Worm (Caenorhabditis elegans) whole organism, L4 larva: Measurements from ENCODE around the gene cwp-1.

Experiments
- F37D6.2 ChIP-seq: sonication (generic microtip); optimal IDR thresholded peaks from 2 replicates; lab custom pipeline; 2016; ENCODE audit warnings: mild to moderate bottlenecking, missing genetic modification characterization, missing compliant biosample characterization
- F49E8.2 ChIP-seq: sonication (generic microtip); optimal IDR thresholded peaks from 2 replicates; lab custom pipeline; 2016; ENCODE audit warnings: missing compliant biosample characterization, mild to moderate bottlenecking, missing genetic modification characterization, borderline replicate concordance
- T26A8.4 ChIP-seq: fragments of 200-800 bp; sonication (Bioruptor generic); IDR thresholded peaks from 2 replicates; pipeline ENCODE4 v1.3.6; 2022; ENCODE audit warnings: missing genetic modification characterization, missing compliant biosample characterization
- Y75B8A.6 ChIP-seq: fragments of 200-800 bp; sonication (Bioruptor generic); IDR thresholded peaks from 2 replicates; pipeline ENCODE4 v1.3.6; 2022; ENCODE audit warnings: missing genetic modification reagents, missing genetic modification characterization, missing compliant biosample characterization
- aha-1 ChIP-seq: fragments of 150-350 bp; peaks from one replicate; lab custom pipeline; 2014; ENCODE audit warnings: missing biosample characterization, missing genetic modification characterization
- aly-2 ChIP-seq: sonication (generic microtip); optimal IDR thresholded peaks from 2 replicates; lab custom pipeline; 2018; ENCODE audit warnings: missing biosample characterization, missing genetic modification characterization
- ama-1 ChIP-seq: fragments of 150-350 bp; optimal IDR thresholded peaks from 2 replicates; lab custom pipeline; 2014; ENCODE audit warnings: inconsistent platforms, mixed read lengths
- arid-1 ChIP-seq: fragments of 200-800 bp; sonication (Bioruptor generic); conservative IDR thresholded peaks from 2 replicates; pipeline ENCODE4 v1.3.6; 2022; ENCODE audit warnings: missing genetic modification reagents, missing genetic modification characterization, missing compliant biosample characterization
- daf-16 ChIP-seq, 3 experiments: sonication (generic microtip); optimal IDR thresholded peaks; 2 replicates each; lab custom pipeline; 2016 to 2017; ENCODE audit warnings: missing genetic modification characterization in 3 of 3, missing genetic modification reagents in 3 of 3, mild to moderate bottlenecking in 2 of 3, missing compliant biosample characterization in 2 of 3, missing biosample characterization in 1 of 3, moderate library complexity in 1 of 3
- duxl-1 ChIP-seq: sonication (generic microtip); optimal IDR thresholded peaks from 2 replicates; lab custom pipeline; 2016; ENCODE audit warnings: mild to moderate bottlenecking, missing genetic modification characterization, moderate library complexity, missing compliant biosample characterization; ENCODE audit not compliant: poor library complexity
- fkh-10 ChIP-seq: fragments of 150-350 bp; optimal IDR thresholded peaks from 2 replicates; lab custom pipeline; 2014; ENCODE audit warnings: missing biosample characterization, missing genetic modification reagents, missing genetic modification characterization
- hlh-11 ChIP-seq: fragments of 200-800 bp; sonication (Bioruptor generic); optimal IDR thresholded peaks from 2 replicates; lab custom pipeline; 2018; ENCODE audit warnings: mild to moderate bottlenecking, missing genetic modification characterization, missing compliant biosample characterization
- hlh-30 ChIP-seq: sonication (generic microtip); optimal IDR thresholded peaks from 2 replicates; lab custom pipeline; 2017; ENCODE audit warnings: antibody characterized with exemption, mild to moderate bottlenecking, missing genetic modification characterization, missing compliant biosample characterization; ENCODE audit not compliant: insufficient read depth
- lim-7 ChIP-seq: fragments of 200-800 bp; sonication (Bioruptor generic); IDR thresholded peaks from 2 replicates; pipeline ENCODE4 v1.3.6; 2022; ENCODE audit warnings: missing genetic modification characterization, missing compliant biosample characterization
- lin-13 ChIP-seq: fragments of 150-350 bp; optimal IDR thresholded peaks from 2 replicates; lab custom pipeline; 2014; ENCODE audit warnings: missing biosample characterization, missing genetic modification reagents, missing genetic modification characterization
- lin-15B ChIP-seq: fragments of 150-350 bp; sonication (generic microtip); optimal IDR thresholded peaks from 3 replicates; lab custom pipeline; 2014; ENCODE audit warnings: missing biosample characterization, missing genetic modification characterization
- lir-3 ChIP-seq: sonication (generic microtip); optimal IDR thresholded peaks from 2 replicates; lab custom pipeline; 2016; ENCODE audit warnings: mild to moderate bottlenecking, missing genetic modification characterization, missing compliant biosample characterization
- lsy-2 ChIP-seq, 2 experiments: fragments of 150-350 bp in 1 of 2; sonication (generic microtip) in 1 of 2; optimal IDR thresholded peaks; 2 replicates each; lab custom pipeline; 2014 to 2017; ENCODE audit warnings: missing biosample characterization in 2 of 2, missing genetic modification characterization in 2 of 2
- mdl-1 ChIP-seq, 2 experiments: fragments of 150-350 bp in 1 of 2; sonication (generic microtip) in 1 of 2; optimal IDR thresholded peaks; 2 replicates each; lab custom pipeline; 2014 to 2017; ENCODE audit warnings: missing biosample characterization in 2 of 2, missing genetic modification characterization in 2 of 2
- mdt-29 ChIP-seq: fragments of 200-800 bp; sonication (Bioruptor generic); IDR thresholded peaks from 2 replicates; pipeline ENCODE4 v1.3.6; 2022; ENCODE audit warnings: missing genetic modification reagents, missing genetic modification characterization, missing compliant biosample characterization
- mep-1 ChIP-seq: fragments of 150-350 bp; sonication (generic microtip); optimal IDR thresholded peaks from 3 replicates; lab custom pipeline; 2014; ENCODE audit warnings: missing biosample characterization, missing genetic modification characterization
- mxl-2 ChIP-seq: fragments of 200-800 bp; sonication (Bioruptor generic); conservative IDR thresholded peaks from 2 replicates; pipeline ENCODE4 v1.3.6; 2022; ENCODE audit warnings: missing genetic modification reagents, missing genetic modification characterization, missing compliant biosample characterization
- mxl-3 ChIP-seq: fragments of 200-800 bp; sonication (Bioruptor generic); optimal IDR thresholded peaks from 2 replicates; lab custom pipeline; 2018; ENCODE audit warnings: mild to moderate bottlenecking, missing genetic modification characterization, missing compliant biosample characterization
- nhr-11 ChIP-seq: fragments of 150-350 bp; optimal IDR thresholded peaks from 2 replicates; lab custom pipeline; 2014; ENCODE audit warnings: missing biosample characterization, missing genetic modification characterization
- nhr-237 ChIP-seq: sonication (generic microtip); optimal IDR thresholded peaks from 2 replicates; lab custom pipeline; 2017; ENCODE audit warnings: missing biosample characterization, missing genetic modification characterization
- nhr-25 ChIP-seq: sonication (generic microtip); optimal IDR thresholded peaks from 2 replicates; lab custom pipeline; 2017; ENCODE audit warnings: missing genetic modification characterization, mild to moderate bottlenecking, missing compliant biosample characterization, antibody characterized with exemption, moderate library complexity, borderline replicate concordance; ENCODE audit not compliant: insufficient read depth
- nhr-28 ChIP-seq: fragments of 150-350 bp; optimal IDR thresholded peaks from 2 replicates; lab custom pipeline; 2014; ENCODE audit warnings: missing biosample characterization, missing genetic modification characterization
- nhr-48 ChIP-seq: sonication (generic microtip); optimal IDR thresholded peaks from 2 replicates; lab custom pipeline; 2016; ENCODE audit warnings: mild to moderate bottlenecking, missing genetic modification characterization, missing compliant biosample characterization
- nhr-77 ChIP-seq: fragments of 150-350 bp; optimal IDR thresholded peaks from 2 replicates; lab custom pipeline; 2014; ENCODE audit warnings: missing biosample characterization, missing genetic modification characterization
- pha-4 ChIP-seq, 2 experiments: fragments of 150-350 bp in 1 of 2; fragments of 200-800 bp in 1 of 2; sonication (Bioruptor generic) in 1 of 2; IDR thresholded peaks in 1 of 2; optimal IDR thresholded peaks in 1 of 2; 2 replicates each; pipeline versions ENCODE4 v1.3.6 to Lab custom; 2014 to 2022; ENCODE audit warnings: missing genetic modification characterization in 2 of 2, missing genetic modification reagents in 2 of 2, missing biosample characterization in 1 of 2, missing compliant biosample characterization in 1 of 2
- rbr-2 ChIP-seq: sonication (generic microtip); optimal IDR thresholded peaks from 2 replicates; lab custom pipeline; 2016; ENCODE audit warnings: missing genotype, missing genetic modification characterization, missing compliant biosample characterization
- saeg-2 ChIP-seq: fragments of 200-800 bp; sonication (Bioruptor generic); IDR thresholded peaks from 2 replicates; pipeline ENCODE4 v1.3.6; 2022; ENCODE audit warnings: missing genetic modification reagents, missing genetic modification characterization, missing compliant biosample characterization
- set-16 ChIP-seq: fragments of 200-800 bp; sonication (Bioruptor generic); IDR thresholded peaks from 2 replicates; pipeline ENCODE4 v1.3.6; 2022; ENCODE audit warnings: missing genetic modification reagents, missing genetic modification characterization, missing compliant biosample characterization
- skn-1 ChIP-seq: fragments of 150-350 bp; optimal IDR thresholded peaks from 2 replicates; lab custom pipeline; 2014; ENCODE audit warnings: missing biosample characterization, missing genetic modification characterization
- snpc-1.2 ChIP-seq: fragments of 200-800 bp; sonication (Bioruptor generic); IDR thresholded peaks from 2 replicates; pipeline ENCODE4 v1.3.6; 2022; ENCODE audit warnings: missing genetic modification reagents, missing genetic modification characterization, missing compliant biosample characterization
- snpc-4 ChIP-seq: fragments of 150-350 bp; optimal IDR thresholded peaks from 2 replicates; lab custom pipeline; 2014; ENCODE audit warnings: missing biosample characterization, missing genetic modification characterization
- spr-3 ChIP-seq: fragments of 200-800 bp; sonication (Bioruptor generic); optimal IDR thresholded peaks from 2 replicates; lab custom pipeline; 2018; ENCODE audit warnings: mild to moderate bottlenecking, missing genetic modification characterization, missing compliant biosample characterization
- tag-97 ChIP-seq: fragments of 200-800 bp; sonication (Bioruptor generic); IDR thresholded peaks from 2 replicates; pipeline ENCODE4 v1.3.6; 2022; ENCODE audit warnings: missing genetic modification characterization, missing compliant biosample characterization
- unc-130 ChIP-seq: sonication (generic microtip); optimal IDR thresholded peaks from 2 replicates; lab custom pipeline; 2016; ENCODE audit warnings: missing genetic modification reagents, missing genetic modification characterization, missing compliant biosample characterization
- vab-7 ChIP-seq: fragments of 200-800 bp; sonication (Bioruptor generic); IDR thresholded peaks from 2 replicates; pipeline ENCODE4 v1.3.6; 2022; ENCODE audit warnings: missing genetic modification reagents, missing genetic modification characterization, missing compliant biosample characterization
- zfp-2 ChIP-seq: sonication (generic microtip); optimal IDR thresholded peaks from 2 replicates; lab custom pipeline; 2016; ENCODE audit warnings: mild to moderate bottlenecking, missing genetic modification characterization, missing compliant biosample characterization
- zip-2 ChIP-seq: fragments of 150-350 bp; optimal IDR thresholded peaks from 2 replicates; lab custom pipeline; 2014; ENCODE audit warnings: missing biosample characterization, missing genetic modification characterization
- ztf-11 ChIP-seq: fragments of 150-350 bp; optimal IDR thresholded peaks from 2 replicates; lab custom pipeline; 2014; ENCODE audit warnings: missing biosample characterization, missing genetic modification characterization

cwp-1 gene

ce11 chrV:4820601-4821000 is 20.5 kb downstream of the cwp-1 start (continued):
- no peak for TF ChIP-seq Y75B8A.6 (GFP tag; lab: Robert Waterston, UW)
- TF ChIP-seq lir-3 (tag; lab: Kevin White, UChicago), result no peak
- TF ChIP-seq skn-1 (tag; lab: Kevin White, UChicago), result no peak
- peak; percentile 18 for TF ChIP-seq mep-1 (tag; lab: Kevin White, UChicago)
- no peak for TF ChIP-seq duxl-1 (tag; lab: Kevin White, UChicago)
- TF ChIP-seq lin-13 (GFP tag; lab: Kevin White, UChicago), result peak; percentile 18
- TF ChIP-seq nhr-77 (tag; lab: Kevin White, UChicago), result peak; percentile 30
- peak; percentile 75 for TF ChIP-seq hlh-30 (tag; lab: Kevin White, UChicago)
- peak in 1 of 2 experiments; percentile 70 for TF ChIP-seq mdl-1 (tag; optimal IDR thresholded peaks at IDR 0.05; lab: Kevin White, UChicago)
- no peak for TF ChIP-seq fkh-10
- TF ChIP-seq nhr-11 (tag; lab: Kevin White, UChicago), result no peak
- peak; percentile 25 for TF ChIP-seq nhr-28

- TF ChIP-seq saeg-2 (GFP tag; lab: Robert Waterston, UW) (no peak), zfp-2 (no peak), nhr-11 (tag; lab: Kevin White, UChicago) (no peak), aha-1 (tag; lab: Kevin White, UChicago) (no peak), F37D6.2 (tag; lab: Kevin White, UChicago) (no peak), lin-15B (tag; lab: Kevin White, UChicago) (no peak), vab-7 (GFP tag; lab: Robert Waterston, UW) (no peak), mep-1 (tag; lab: Kevin White, UChicago) (no peak), fkh-10 (no peak), nhr-237 (no peak), mdt-29 (GFP tag; lab: Robert Waterston, UW) (no peak), mxl-3 (GFP tag; lab: Kevin White, UChicago) (no peak), ama-1 (lab: Kevin White, UChicago) (peak; percentile 49), lim-7 (0 out of 2 replicates have a peak, but pooled peaks have one; percentile 55), nhr-25 (tag; lab: Kevin White, UChicago) (no peak), lir-3 (tag; lab: Kevin White, UChicago) (no peak), daf-16 (GFP tag; optimal IDR thresholded peaks at IDR 0.05; lab: Kevin White, UChicago) (no peak), daf-16 (tag; optimal IDR thresholded peaks at IDR 0.05; lab: Kevin White, UChicago) (no peak), nhr-48 (no peak), lsy-2 (tag; optimal IDR thresholded peaks at IDR 0.05; lab: Kevin White, UChicago) (no peak), pha-4 (GFP tag; IDR thresholded peaks at IDR 0.05; lab: Robert Waterston, UW) (peak; percentile 17; the same call in 1 of the 2 replicates), pha-4 (tag; optimal IDR thresholded peaks at IDR 0.05; lab: Kevin White, UChicago) (no peak), nhr-28 (peak; percentile 20), rbr-2 (tag; lab: Kevin White, UChicago) (no peak), F49E8.2 (tag; lab: Kevin White, UChicago) (no peak)
Measured at ce11 chrV:4818563-4818962, 22.5 kb downstream of the cwp-1 start, which contains the start of gene ccep-97. ccep-97 (minus strand) TSS chrV:4818663.

- TF ChIP-seq spr-3 (GFP tag; lab: Kevin White, UChicago), result no peak
- TF ChIP-seq arid-1 (GFP tag; lab: Robert Waterston, UW), result no peak
- TF ChIP-seq set-16 (GFP tag; lab: Robert Waterston, UW), result no peak
- no peak for TF ChIP-seq Y75B8A.6 (GFP tag; lab: Robert Waterston, UW)
- no peak for TF ChIP-seq ztf-11 (tag; lab: Kevin White, UChicago)
- TF ChIP-seq ama-1 (lab: Kevin White, UChicago), result no peak
- no peak for TF ChIP-seq nhr-77 (tag; lab: Kevin White, UChicago)
- no peak for TF ChIP-seq zfp-2
- TF ChIP-seq tag-97 (GFP tag; lab: Robert Waterston, UW), result no peak
- no peak for TF ChIP-seq nhr-237
- TF ChIP-seq lim-7, result no peak
- no peak for TF ChIP-seq pha-4 (GFP tag; IDR thresholded peaks at IDR 0.05; lab: Robert Waterston, UW)
- TF ChIP-seq pha-4 (tag; optimal IDR thresholded peaks at IDR 0.05; lab: Kevin White, UChicago), result no peak
- no peak for TF ChIP-seq mxl-2
- no peak for TF ChIP-seq aly-2 (tag; lab: Kevin White, UChicago)
- TF ChIP-seq hlh-11, result no peak
- TF ChIP-seq unc-130 (GFP tag; lab: Kevin White, UChicago), result no peak
- TF ChIP-seq snpc-1.2 (GFP tag; lab: Robert Waterston, UW), result no peak
- no peak for TF ChIP-seq snpc-4 (tag; lab: Kevin White, UChicago)
- TF ChIP-seq T26A8.4, result no peak
- no peak for TF ChIP-seq zip-2 (tag; lab: Kevin White, UChicago)
Measured at ce11 chrV:4813825-4814224, 27.3 kb downstream of the cwp-1 start.
